Worm (Caenorhabditis elegans) whole organism, late embryonic: ENCODE results near the gene prx-3.

Source experiments
- C38D4.7 ChIP-seq: fragments of 200-800 bp; sonication (Bioruptor generic); optimal IDR thresholded peaks from 2 replicates; lab custom pipeline; 2018; ENCODE audit warnings: mild to moderate bottlenecking, missing genetic modification characterization, moderate library complexity, missing compliant biosample characterization
- ahr-1 ChIP-seq: sonication (generic microtip); optimal IDR thresholded peaks from 2 replicates; lab custom pipeline; 2016; ENCODE audit warnings: missing genetic modification characterization, missing compliant biosample characterization
- ama-1 ChIP-seq: fragments of 150-350 bp; optimal IDR thresholded peaks from 2 replicates; lab custom pipeline; 2014
- ceh-18 ChIP-seq: sonication (generic microtip); optimal IDR thresholded peaks from 2 replicates; lab custom pipeline; 2016; ENCODE audit warnings: missing genetic modification characterization, missing compliant biosample characterization
- ceh-19 ChIP-seq: fragments of 200-800 bp; sonication (Bioruptor generic); optimal IDR thresholded peaks from 2 replicates; lab custom pipeline; 2018; ENCODE audit warnings: mild to moderate bottlenecking, missing genetic modification characterization, missing compliant biosample characterization
- ceh-2 ChIP-seq: sonication (generic microtip); optimal IDR thresholded peaks from 2 replicates; lab custom pipeline; 2016; ENCODE audit warnings: missing genotype, missing genetic modification characterization, missing compliant biosample characterization
- ceh-24 ChIP-seq: sonication (generic microtip); optimal IDR thresholded peaks from 2 replicates; lab custom pipeline; 2016; ENCODE audit warnings: mild to moderate bottlenecking, missing genetic modification characterization, missing compliant biosample characterization
- ceh-30 ChIP-seq: fragments of 150-350 bp; optimal IDR thresholded peaks from 2 replicates; lab custom pipeline; 2014; ENCODE audit warnings: missing biosample characterization, missing genetic modification characterization
- ceh-31 ChIP-seq: sonication (generic microtip); optimal IDR thresholded peaks from 2 replicates; lab custom pipeline; 2016; ENCODE audit warnings: missing genetic modification characterization, missing compliant biosample characterization
- ceh-45 ChIP-seq: fragments of 200-800 bp; sonication (Bioruptor generic); IDR thresholded peaks from 2 replicates; pipeline ENCODE4 v1.3.6; 2022; ENCODE audit warnings: missing genetic modification reagents, missing genetic modification characterization, missing compliant biosample characterization
- ceh-48 ChIP-seq: sonication (generic microtip); optimal IDR thresholded peaks from 2 replicates; lab custom pipeline; 2016; ENCODE audit warnings: missing genetic modification characterization, inconsistent platforms, missing compliant biosample characterization
- ceh-9 ChIP-seq: sonication (generic microtip); optimal IDR thresholded peaks from 2 replicates; lab custom pipeline; 2016; ENCODE audit warnings: mild to moderate bottlenecking, missing genetic modification characterization, inconsistent platforms, missing compliant biosample characterization
- che-1 ChIP-seq: sonication (generic microtip); optimal IDR thresholded peaks from 2 replicates; lab custom pipeline; 2016; ENCODE audit warnings: mild to moderate bottlenecking, missing genetic modification characterization, missing compliant biosample characterization
- dmd-4 ChIP-seq: sonication (generic microtip); optimal IDR thresholded peaks from 2 replicates; lab custom pipeline; 2016; ENCODE audit warnings: borderline replicate concordance, missing genetic modification characterization, missing compliant biosample characterization
- elt-2 ChIP-seq: sonication (generic microtip); optimal IDR thresholded peaks from 2 replicates; lab custom pipeline; 2016; ENCODE audit warnings: missing genetic modification reagents, missing genetic modification characterization, missing compliant biosample characterization
- eyg-1 ChIP-seq: sonication (generic microtip); optimal IDR thresholded peaks from 2 replicates; lab custom pipeline; 2016; ENCODE audit warnings: missing genotype, missing genetic modification characterization, missing compliant biosample characterization
- fax-1 ChIP-seq: sonication (generic microtip); optimal IDR thresholded peaks from 2 replicates; lab custom pipeline; 2016; ENCODE audit warnings: missing genotype, missing genetic modification characterization, missing compliant biosample characterization
- fkh-10 ChIP-seq: fragments of 150-350 bp; optimal IDR thresholded peaks from 2 replicates; lab custom pipeline; 2014; ENCODE audit warnings: missing biosample characterization, missing genetic modification reagents, missing genetic modification characterization
- hlh-13 ChIP-seq: fragments of 200-800 bp; sonication (Bioruptor generic); optimal IDR thresholded peaks from 2 replicates; lab custom pipeline; 2018; ENCODE audit warnings: mild to moderate bottlenecking, missing genetic modification characterization, missing compliant biosample characterization
- hlh-15 ChIP-seq: sonication (generic microtip); optimal IDR thresholded peaks from 2 replicates; lab custom pipeline; 2016; ENCODE audit warnings: missing genetic modification characterization, missing compliant biosample characterization
- hlh-30 ChIP-seq: sonication (generic microtip); optimal IDR thresholded peaks from 2 replicates; lab custom pipeline; 2017; ENCODE audit warnings: antibody characterized with exemption, missing genetic modification characterization, missing compliant biosample characterization; ENCODE audit not compliant: insufficient read depth
- hlh-6 ChIP-seq: sonication (generic microtip); optimal IDR thresholded peaks from 2 replicates; lab custom pipeline; 2016; ENCODE audit warnings: missing genotype, missing genetic modification characterization, missing compliant biosample characterization
- lim-6 ChIP-seq: sonication (generic microtip); optimal IDR thresholded peaks from 2 replicates; lab custom pipeline; 2016; ENCODE audit warnings: missing genetic modification characterization, missing compliant biosample characterization
- lin-11 ChIP-seq: fragments of 200-800 bp; sonication (Bioruptor generic); optimal IDR thresholded peaks from 2 replicates; lab custom pipeline; 2018; ENCODE audit warnings: mild to moderate bottlenecking, missing genetic modification characterization, missing compliant biosample characterization
- madf-2 ChIP-seq: sonication (generic microtip); optimal IDR thresholded peaks from 2 replicates; lab custom pipeline; 2017; ENCODE audit warnings: missing genetic modification characterization, missing compliant biosample characterization
- mec-3 ChIP-seq: sonication (generic microtip); optimal IDR thresholded peaks from 2 replicates; lab custom pipeline; 2016; ENCODE audit warnings: borderline replicate concordance, missing genetic modification characterization, missing compliant biosample characterization
- nhr-11 ChIP-seq: fragments of 150-350 bp; optimal IDR thresholded peaks from 2 replicates; lab custom pipeline; 2014; ENCODE audit warnings: missing biosample characterization, missing genetic modification characterization
- nhr-232 ChIP-seq: sonication (generic microtip); optimal IDR thresholded peaks from 2 replicates; lab custom pipeline; 2016; ENCODE audit warnings: missing genetic modification characterization, missing compliant biosample characterization
- npax-4 ChIP-seq: sonication (generic microtip); optimal IDR thresholded peaks from 2 replicates; lab custom pipeline; 2016; ENCODE audit warnings: missing genetic modification characterization, missing compliant biosample characterization
- pag-3 ChIP-seq: sonication (generic microtip); optimal IDR thresholded peaks from 2 replicates; lab custom pipeline; 2016; ENCODE audit warnings: missing compliant biosample characterization, missing genetic modification characterization, borderline replicate concordance
- pat-9 ChIP-seq: fragments of 200-800 bp; sonication (Bioruptor generic); optimal IDR thresholded peaks from 2 replicates; lab custom pipeline; 2018; ENCODE audit warnings: mild to moderate bottlenecking, missing genetic modification characterization, moderate library complexity, missing compliant biosample characterization
- pax-1 ChIP-seq: fragments of 150-350 bp; optimal IDR thresholded peaks from 2 replicates; lab custom pipeline; 2014; ENCODE audit warnings: missing biosample characterization, missing genetic modification characterization
- pha-2 ChIP-seq: sonication (generic microtip); optimal IDR thresholded peaks from 2 replicates; lab custom pipeline; 2017; ENCODE audit warnings: mild to moderate bottlenecking, missing genetic modification characterization, missing compliant biosample characterization
- pqm-1 ChIP-seq: sonication (generic microtip); optimal IDR thresholded peaks from 2 replicates; lab custom pipeline; 2016; ENCODE audit warnings: missing genetic modification characterization, missing compliant biosample characterization
- pros-1 ChIP-seq: fragments of 150-350 bp; optimal IDR thresholded peaks from 2 replicates; lab custom pipeline; 2014; ENCODE audit warnings: missing biosample characterization, missing genetic modification reagents, missing genetic modification characterization
- ref-2 ChIP-seq: sonication (generic microtip); optimal IDR thresholded peaks from 2 replicates; lab custom pipeline; 2016; ENCODE audit warnings: missing genetic modification characterization, missing compliant biosample characterization
- rnt-1 ChIP-seq: sonication (generic microtip); optimal IDR thresholded peaks from 2 replicates; lab custom pipeline; 2016; ENCODE audit warnings: missing genetic modification characterization, missing compliant biosample characterization
- sdc-2 ChIP-seq: sonication (generic microtip); optimal IDR thresholded peaks from 2 replicates; lab custom pipeline; 2016; ENCODE audit warnings: missing genotype, missing genetic modification characterization, missing compliant biosample characterization
- sox-4 ChIP-seq: sonication (generic microtip); optimal IDR thresholded peaks from 2 replicates; lab custom pipeline; 2017; ENCODE audit warnings: mild to moderate bottlenecking, missing genetic modification characterization, inconsistent platforms, missing compliant biosample characterization
- syd-9 ChIP-seq: sonication (generic microtip); optimal IDR thresholded peaks from 2 replicates; lab custom pipeline; 2016; ENCODE audit warnings: mild to moderate bottlenecking, missing genetic modification characterization, moderate library complexity, missing compliant biosample characterization
- tbx-2 ChIP-seq: sonication (generic microtip); optimal IDR thresholded peaks from 2 replicates; lab custom pipeline; 2016; ENCODE audit warnings: missing genetic modification characterization, missing compliant biosample characterization
- tbx-7 ChIP-seq: sonication (generic microtip); optimal IDR thresholded peaks from 2 replicates; lab custom pipeline; 2016; ENCODE audit warnings: missing genotype, missing genetic modification characterization, missing compliant biosample characterization
- unc-42 ChIP-seq: sonication (generic microtip); optimal IDR thresholded peaks from 2 replicates; lab custom pipeline; 2016; ENCODE audit warnings: missing genotype, missing genetic modification characterization, missing compliant biosample characterization
- unc-55 ChIP-seq: sonication (generic microtip); optimal IDR thresholded peaks from 2 replicates; lab custom pipeline; 2017; ENCODE audit warnings: missing biosample characterization, missing genetic modification reagents, missing genetic modification characterization
- unc-86 ChIP-seq: sonication (generic microtip); optimal IDR thresholded peaks from 2 replicates; lab custom pipeline; 2016; ENCODE audit warnings: missing genetic modification characterization, missing compliant biosample characterization
- zip-5 ChIP-seq: sonication (generic microtip); optimal IDR thresholded peaks from 2 replicates; lab custom pipeline; 2016; ENCODE audit warnings: missing genetic modification characterization, missing compliant biosample characterization
- ztf-16 ChIP-seq: sonication (generic microtip); optimal IDR thresholded peaks from 2 replicates; lab custom pipeline; 2017; ENCODE audit warnings: missing genetic modification characterization, missing compliant biosample characterization

Gene prx-3

ce11 chrX:6128773-6129172, 16.1 kb upstream of the prx-3 start:
- TF ChIP-seq ama-1 (lab: Kevin White, UChicago) (no peak), elt-2 (tag; lab: Kevin White, UChicago) (no peak), fax-1 (tag; lab: Kevin White, UChicago) (no peak), pha-2 (tag; lab: Kevin White, UChicago) (no peak), ceh-19 (GFP tag; lab: Kevin White, UChicago) (no peak), pag-3 (tag; lab: Kevin White, UChicago) (no peak), ceh-2 (tag; lab: Kevin White, UChicago) (no peak), ceh-30 (tag; lab: Kevin White, UChicago) (no peak), zip-5 (tag; lab: Kevin White, UChicago) (no peak), hlh-13 (GFP tag; lab: Kevin White, UChicago) (no peak), sox-4 (tag; lab: Kevin White, UChicago) (no peak), lim-6 (tag; lab: Kevin White, UChicago) (no peak), ceh-9 (no peak), npax-4 (no peak), ceh-24 (no peak), pros-1 (tag; lab: Kevin White, UChicago) (no peak), dmd-4 (tag; lab: Kevin White, UChicago) (no peak), unc-86 (tag; lab: Kevin White, UChicago) (no peak)
- TF ChIP-seq, all 69 proteins: peak for 0

ce11 chrX:6128225-6128686, 15.5 kb upstream of the prx-3 start, which contains the start of gene C15H9.9:
Gene C15H9.9, minus strand, starts transcription at chrX:6128275.
- TF ChIP-seq eyg-1 (tag; lab: Kevin White, UChicago) (no peak), ceh-18 (tag; lab: Kevin White, UChicago) (peak; percentile 65), pax-1 (no peak), pat-9 (no peak), ahr-1 (tag; lab: Kevin White, UChicago) (no peak), ceh-19 (GFP tag; lab: Kevin White, UChicago) (no peak), ceh-30 (tag; lab: Kevin White, UChicago) (no peak), tbx-7 (tag; lab: Kevin White, UChicago) (no peak), ama-1 (lab: Kevin White, UChicago) (no peak), ref-2 (tag; lab: Kevin White, UChicago) (no peak), pros-1 (tag; lab: Kevin White, UChicago) (no peak), ceh-9 (no peak), hlh-30 (tag; lab: Kevin White, UChicago) (no peak), hlh-15 (tag; lab: Kevin White, UChicago) (no peak), hlh-6 (tag; lab: Kevin White, UChicago) (no peak), sdc-2 (no peak), C38D4.7 (no peak), unc-55 (GFP tag; lab: Kevin White, UChicago) (peak; percentile 28), pqm-1 (tag; lab: Kevin White, UChicago) (no peak), rnt-1 (tag; lab: Kevin White, UChicago) (peak; percentile 17), madf-2 (tag; lab: Kevin White, UChicago) (no peak), mec-3 (tag; lab: Kevin White, UChicago) (no peak), syd-9 (tag; lab: Kevin White, UChicago) (no peak), fkh-10 (GFP tag; lab: Kevin White, UChicago) (no peak), nhr-232 (tag; lab: Kevin White, UChicago) (no peak), tbx-2 (tag; lab: Kevin White, UChicago) (peak; percentile 12), ceh-31 (peak; percentile 69), lin-11 (tag; lab: Kevin White, UChicago) (no peak), ceh-24 (no peak), ztf-16 (tag; lab: Kevin White, UChicago) (no peak), pag-3 (tag; lab: Kevin White, UChicago) (no peak), unc-42 (tag; lab: Kevin White, UChicago) (peak; percentile 75), ceh-45 (GFP tag; lab: Robert Waterston, UW) (no peak), zip-5 (tag; lab: Kevin White, UChicago) (no peak), unc-86 (tag; lab: Kevin White, UChicago) (no peak), che-1 (tag; lab: Kevin White, UChicago) (no peak), nhr-11 (tag; lab: Kevin White, UChicago) (no peak), ceh-48 (tag; lab: Kevin White, UChicago) (no peak)
